Worm (Caenorhabditis elegans) whole organism, dauer: ENCODE results near the gene C16C8.7.
"Not testable (repeated sequence)": the region's sequence is repeated elsewhere in the genome, so short reads cannot be mapped to it uniquely, and the experiment has no call there.

Experiments used
- unc-62 ChIP-seq: sonication (generic microtip); optimal IDR thresholded peaks from 2 replicates; lab custom pipeline; 2017; ENCODE audit warnings: missing biosample characterization, missing genetic modification reagents, missing genetic modification characterization

Gene C16C8.7

DNA sequence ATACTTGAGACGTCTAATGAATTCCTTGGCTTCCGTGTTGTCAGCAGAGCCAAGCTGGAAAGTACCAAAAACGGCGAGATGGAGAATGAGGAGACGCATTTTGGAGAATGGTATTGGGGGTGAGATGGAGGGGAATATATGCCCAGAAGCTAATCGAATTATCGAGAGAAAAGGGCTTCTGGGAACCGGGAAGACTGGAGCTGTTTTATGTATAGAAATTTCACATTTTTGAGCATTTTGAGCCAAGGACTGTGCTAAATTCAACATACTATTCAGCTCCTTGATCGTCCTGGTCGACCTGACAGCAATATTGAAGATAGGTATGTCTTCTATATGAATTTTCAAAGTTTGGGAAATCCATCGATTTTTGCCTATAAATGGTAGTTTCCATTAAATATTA, at the start of gene C16C8.7:
C16C8.7 (minus strand) TSS at position 101 of the 400 bp plus-strand sequence.
- no peak for TF ChIP-seq unc-62 (GFP tag; lab: Kevin White, UChicago)

DNA sequence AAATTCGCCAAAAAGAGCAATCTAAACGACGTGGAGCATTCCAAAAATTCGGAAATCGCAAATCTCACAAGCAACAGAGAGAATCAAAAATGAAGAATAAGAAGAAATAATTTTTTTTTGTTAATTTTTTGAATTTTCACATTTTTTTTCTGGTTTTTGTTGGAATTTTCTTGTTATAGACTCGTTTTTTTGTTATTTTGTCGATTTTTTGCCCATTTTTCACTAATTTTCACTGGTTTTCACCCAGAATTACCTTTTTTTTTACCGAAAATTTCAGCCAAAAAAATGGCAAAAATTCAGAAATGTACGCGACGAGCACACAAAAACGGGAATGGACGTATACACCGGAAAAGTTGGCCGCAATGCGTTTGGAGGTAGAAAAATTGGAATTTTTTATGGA, 44.8 kb upstream of the C16C8.7 start, which contains the start of gene cyh-1:
cyh-1 (plus strand) TSS at position 301 of the 400 bp plus-strand sequence.
- TF ChIP-seq unc-62 (GFP tag; lab: Kevin White, UChicago), result no peak

DNA sequence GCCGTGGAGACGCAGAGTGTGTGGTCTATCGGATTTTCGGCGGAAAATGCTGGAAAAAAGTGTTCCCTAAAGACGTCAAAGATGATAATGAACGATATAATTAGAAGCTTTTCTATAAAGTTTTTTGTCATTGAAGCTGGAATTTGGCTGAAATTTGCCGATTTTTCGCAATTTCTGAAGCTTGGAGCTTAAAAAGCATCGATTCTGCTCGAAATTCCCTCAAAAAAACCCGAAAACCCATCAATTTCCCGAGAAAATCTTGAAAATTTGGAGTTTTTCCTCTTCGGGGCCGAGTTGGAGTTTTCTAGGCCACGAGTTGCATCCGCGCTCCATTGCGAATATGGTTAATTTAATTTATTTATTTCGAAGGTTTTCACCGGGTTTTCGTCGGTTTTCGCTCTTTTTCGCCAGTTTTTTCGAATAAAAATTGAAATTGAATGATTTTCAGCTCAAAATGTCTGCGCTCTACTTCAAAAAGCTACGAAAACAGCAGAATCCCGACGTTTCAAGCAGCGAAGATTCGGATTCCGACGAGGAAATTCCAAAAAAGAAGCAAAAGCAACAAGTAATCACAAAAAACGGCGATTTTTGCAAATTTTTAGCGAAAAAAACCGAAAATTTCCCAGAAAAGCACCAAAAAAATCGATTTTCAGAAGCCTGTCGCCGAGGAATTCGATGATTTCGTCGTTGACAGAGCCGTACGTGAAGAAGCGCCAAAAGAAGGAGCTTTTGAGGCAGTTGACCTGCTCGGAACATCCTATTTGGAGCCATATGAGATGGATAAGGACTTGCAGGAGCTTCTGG, 42.8 kb upstream of the C16C8.7 start, which contains the start of the genes col-71 and Y49F6B.2:
col-71 (minus strand) TSS at position 51 of the 804 bp plus-strand sequence.
Y49F6B.2 (plus strand) TSS at position 449 of the 804 bp plus-strand sequence.
- TF ChIP-seq unc-62 (GFP tag; lab: Kevin White, UChicago), result no peak

DNA sequence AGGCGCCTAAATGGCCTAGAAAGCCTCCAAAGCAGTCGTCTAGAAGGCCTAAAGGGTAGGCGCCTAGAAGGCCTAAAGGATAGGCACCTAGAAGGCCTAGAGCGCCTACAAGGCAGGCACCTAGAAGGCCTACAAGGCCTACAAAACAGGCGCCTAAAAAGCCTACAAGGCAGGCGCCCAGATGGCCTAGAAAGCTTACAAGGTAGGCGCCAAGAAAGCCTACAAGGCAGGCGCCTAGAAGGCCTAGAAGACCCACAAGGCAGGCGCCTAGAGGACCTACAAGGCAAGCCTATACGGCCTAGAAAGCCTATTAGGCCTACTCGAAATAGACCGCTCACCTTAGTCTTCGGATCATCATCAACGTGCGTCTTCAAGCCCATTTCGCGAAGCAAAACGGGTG, 42.1 kb upstream of the C16C8.7 start:
- no peak for TF ChIP-seq unc-62 (GFP tag; lab: Kevin White, UChicago)

DNA sequence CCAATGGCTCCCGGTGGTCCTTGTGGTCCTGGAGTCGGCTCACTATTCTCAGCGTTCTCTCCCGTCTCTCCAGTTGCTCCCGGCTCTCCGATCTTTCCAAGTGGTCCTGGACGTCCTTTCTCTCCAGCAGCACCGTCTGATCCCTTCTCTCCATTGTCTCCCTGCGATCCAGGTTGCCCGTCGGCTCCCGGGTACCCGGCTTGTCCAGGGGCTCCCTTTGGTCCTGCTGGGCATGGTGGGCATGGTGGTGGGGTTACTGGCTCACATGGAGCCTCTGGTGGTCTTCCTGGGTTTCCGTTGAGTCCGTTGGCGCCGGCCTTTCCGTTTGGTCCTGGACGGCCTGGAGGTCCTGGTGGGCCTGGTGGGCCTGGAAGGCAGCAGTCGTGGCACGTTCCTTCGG, 40.4 kb upstream of the C16C8.7 start:
- no peak for TF ChIP-seq unc-62 (GFP tag; lab: Kevin White, UChicago)

DNA sequence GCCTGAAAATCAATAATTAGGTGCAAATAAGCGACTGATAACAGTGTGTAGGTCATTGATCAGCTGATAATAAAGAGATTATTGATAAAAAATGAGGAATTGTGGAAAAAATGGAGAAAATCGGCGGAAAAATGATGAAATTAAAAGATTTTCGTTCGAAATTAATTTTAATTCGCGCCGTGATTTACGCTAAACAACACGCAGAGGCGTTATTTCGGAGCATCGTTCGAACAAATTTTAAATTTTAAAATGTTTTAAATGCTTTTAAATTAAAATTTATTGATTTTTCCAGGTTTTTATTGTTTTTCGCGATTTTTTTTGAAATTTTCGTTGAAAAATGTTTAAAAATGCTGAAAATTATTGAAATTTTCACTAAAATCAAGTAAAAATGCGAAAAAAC, 39.4 kb upstream of the C16C8.7 start, which contains the start of gene Y49F6B.9:
Y49F6B.9 (minus strand) TSS at position 2 of the 400 bp plus-strand sequence.
- TF ChIP-seq unc-62 (GFP tag; lab: Kevin White, UChicago), result no peak

DNA sequence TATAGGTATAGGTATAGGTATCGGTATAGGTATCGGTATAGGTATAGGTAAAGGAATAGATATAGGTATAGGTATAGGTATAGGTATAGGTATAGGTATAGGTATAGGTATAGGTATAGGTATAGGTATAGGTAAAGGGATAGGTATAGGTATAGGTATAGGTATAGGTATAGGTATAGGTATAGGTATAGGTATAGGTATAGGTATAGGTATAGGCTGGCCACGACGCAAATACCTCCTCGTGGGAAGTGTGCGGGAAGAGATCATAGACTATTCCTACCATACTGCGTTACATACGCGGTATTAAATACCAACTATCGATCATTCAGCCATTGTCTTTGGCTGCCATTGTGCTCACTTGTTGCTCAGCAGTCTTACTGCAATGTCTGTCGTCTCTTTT, 30.8 kb upstream of the C16C8.7 start, which contains the start of gene fbxb-112:
fbxb-112 (plus strand) TSS at position 301 of the 400 bp plus-strand sequence.
- not testable (repeated sequence) for TF ChIP-seq unc-62 (GFP tag; lab: Kevin White, UChicago)

DNA sequence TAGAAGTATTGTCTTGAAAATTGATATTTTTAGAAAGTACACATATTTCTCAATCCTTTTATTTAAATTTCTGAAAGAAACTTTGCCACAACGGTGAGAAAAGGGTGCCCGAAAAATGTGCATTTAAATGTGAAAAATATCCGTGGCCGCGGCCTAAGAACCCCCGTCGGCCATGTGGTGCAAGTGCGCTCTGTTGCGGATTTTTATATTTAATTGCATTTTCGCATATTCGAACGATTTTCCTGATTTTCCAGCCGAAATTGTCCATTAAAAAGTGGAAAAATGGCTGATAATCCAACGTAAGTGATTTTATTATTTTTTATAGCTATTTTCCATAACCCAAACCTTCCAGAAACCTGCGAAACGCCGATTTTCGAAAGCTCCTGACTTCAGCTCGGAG, 22.3 kb upstream of the C16C8.7 start, which contains the start of gene smu-2:
smu-2 (plus strand) TSS at position 178 of the 400 bp plus-strand sequence.
- no peak for TF ChIP-seq unc-62 (GFP tag; lab: Kevin White, UChicago)

DNA sequence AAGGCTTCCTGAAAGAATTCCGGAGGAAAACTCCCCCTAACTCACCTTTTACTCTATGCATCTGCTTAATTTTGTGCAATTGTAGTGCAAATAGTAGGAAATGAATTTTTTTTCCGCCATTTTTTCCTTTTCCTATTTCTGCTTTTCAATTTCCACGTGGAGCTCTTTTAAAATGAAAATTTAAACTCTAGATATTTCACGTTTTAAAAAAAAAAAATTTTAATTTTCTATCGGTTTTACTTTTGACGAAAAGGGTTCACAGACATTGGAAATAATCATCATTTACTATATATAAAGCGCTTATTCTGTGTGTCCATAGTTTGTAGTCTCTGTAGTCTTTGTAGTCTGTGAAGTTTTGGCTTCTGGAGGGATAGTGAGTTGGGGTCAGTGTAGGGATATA, 21.6 kb upstream of the C16C8.7 start, which contains the start of gene Y49F6B.8:
Y49F6B.8 (minus strand) TSS at position 101 of the 400 bp plus-strand sequence.
- no peak for TF ChIP-seq unc-62 (GFP tag; lab: Kevin White, UChicago)

DNA sequence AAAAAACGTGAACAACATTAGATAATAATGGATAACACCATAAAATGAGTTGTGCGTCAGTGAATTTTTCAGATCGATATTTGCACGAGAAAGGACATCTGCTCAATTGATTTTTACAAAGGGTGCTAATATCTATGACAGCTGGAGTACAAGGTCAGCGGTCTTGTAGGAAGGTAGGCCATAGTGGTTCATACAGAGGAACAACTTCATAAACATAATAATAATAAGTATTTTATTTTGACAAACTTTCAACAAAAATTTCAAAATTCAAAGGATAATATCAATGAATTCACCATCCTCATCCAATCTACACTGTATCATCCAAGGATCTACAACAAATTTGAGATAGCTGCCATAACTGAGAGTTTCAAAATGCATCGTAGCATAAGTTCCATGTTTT, 17.2 kb upstream of the C16C8.7 start, which contains the start of gene fbxb-104:
fbxb-104 (minus strand) TSS at position 101 of the 400 bp plus-strand sequence.
- TF ChIP-seq unc-62 (GFP tag; lab: Kevin White, UChicago), result no peak

DNA sequence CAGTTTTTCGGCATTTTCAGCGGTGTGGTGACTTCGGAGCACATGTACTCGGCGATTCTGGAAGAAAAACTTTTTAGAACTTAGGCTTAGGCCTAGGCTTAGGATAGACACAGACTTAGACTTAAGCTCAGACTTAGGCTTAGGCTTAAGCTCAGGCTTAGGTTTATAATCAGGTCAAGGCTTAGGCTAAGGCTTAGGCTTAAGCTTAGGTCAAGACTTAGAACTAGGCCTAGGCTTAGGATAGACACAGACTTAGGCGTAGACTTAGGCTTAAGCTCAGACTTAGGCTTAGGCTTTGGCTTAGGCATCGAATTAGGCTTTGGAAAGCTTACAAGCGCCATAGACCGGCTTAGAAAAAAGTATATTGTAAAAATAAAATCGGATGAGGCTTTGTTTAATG, 16.6 kb upstream of the C16C8.7 start:
- no peak for TF ChIP-seq unc-62 (GFP tag; lab: Kevin White, UChicago)

DNA sequence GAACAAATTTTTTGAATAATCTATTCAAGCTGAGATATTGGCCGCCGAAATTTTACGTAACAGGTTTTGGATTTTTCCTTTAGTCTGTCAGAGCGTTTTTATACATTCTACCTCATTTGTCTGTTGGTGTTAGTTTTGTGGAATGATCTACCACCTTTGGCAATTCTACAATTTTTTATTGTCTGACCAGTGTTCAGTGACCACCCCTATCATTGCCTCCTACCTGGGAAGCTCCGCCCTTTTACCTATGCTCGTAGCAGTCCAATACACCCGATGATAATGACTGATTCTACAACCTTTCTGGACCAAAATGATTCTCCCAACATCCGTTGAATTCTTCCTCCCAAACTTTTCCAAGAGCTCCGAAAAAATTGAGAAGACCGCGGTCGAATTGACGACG, 13.8 kb upstream of the C16C8.7 start, which contains the start of gene sdz-32:
sdz-32 (plus strand) TSS at position 301 of the 400 bp plus-strand sequence.
- no peak for TF ChIP-seq unc-62 (GFP tag; lab: Kevin White, UChicago)

DNA sequence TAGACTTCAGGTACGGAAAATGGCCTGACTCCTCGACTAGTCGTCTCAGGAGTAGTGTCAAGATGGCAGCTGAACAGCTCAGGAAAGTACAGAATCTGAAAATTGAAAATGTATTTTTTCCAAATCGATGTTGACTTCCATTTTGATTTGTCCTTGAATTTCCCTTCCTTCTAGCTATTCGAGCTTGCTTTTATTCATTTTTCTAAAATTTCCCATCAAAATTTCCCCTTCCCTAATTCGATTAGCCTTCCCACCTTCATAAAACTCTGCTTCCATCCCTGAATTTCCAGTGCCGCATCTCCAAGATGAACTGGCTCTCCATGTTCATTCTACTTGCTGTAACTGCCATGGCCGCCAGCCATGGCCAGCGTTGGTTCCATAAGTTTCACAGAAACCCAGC, 12.9 kb upstream of the C16C8.7 start, which contains the start of gene Y49F6B.6:
Y49F6B.6 (plus strand) TSS at position 301 of the 400 bp plus-strand sequence.
- no peak for TF ChIP-seq unc-62 (GFP tag; lab: Kevin White, UChicago)

DNA sequence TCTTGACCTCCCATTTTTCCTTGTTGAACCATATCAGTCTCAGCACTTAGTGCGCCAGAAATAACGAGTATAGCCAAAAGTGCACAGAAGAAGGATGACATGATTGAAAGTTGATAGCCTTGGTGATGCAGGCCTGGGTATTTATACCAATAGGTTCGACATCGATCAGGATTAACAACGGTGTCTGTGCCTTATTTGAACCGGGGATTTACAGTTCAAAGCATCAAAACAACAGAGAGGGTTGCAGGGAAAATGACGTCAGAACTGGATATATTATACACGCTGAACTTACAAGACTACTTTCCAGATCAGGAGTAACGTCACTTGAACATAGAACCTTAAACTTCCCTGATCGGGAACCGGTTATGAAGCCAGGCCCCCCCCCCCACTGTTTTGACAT, 12.4 kb upstream of the C16C8.7 start, which contains the start of gene Y49F6B.12:
Y49F6B.12 (minus strand) TSS at position 101 of the 400 bp plus-strand sequence.
- no peak for TF ChIP-seq unc-62 (GFP tag; lab: Kevin White, UChicago)

DNA sequence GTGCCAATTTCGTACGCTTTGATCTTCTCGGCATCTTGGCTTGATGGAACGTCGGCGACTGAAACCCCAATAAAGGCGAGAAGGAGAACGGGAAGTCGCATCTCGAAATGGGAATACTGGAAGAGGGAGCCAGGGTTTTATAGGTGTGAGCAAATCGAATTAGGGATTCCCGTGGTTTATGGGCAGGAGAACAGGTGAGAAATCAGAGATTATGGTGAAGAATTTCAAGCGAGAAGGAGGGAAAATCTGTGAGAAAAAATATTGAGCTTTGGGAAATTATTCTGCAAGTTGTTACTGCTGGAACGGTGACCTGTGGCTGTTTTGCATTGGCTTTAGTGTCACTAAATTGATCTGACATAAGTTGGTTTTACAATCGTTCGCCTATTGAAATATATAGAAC, 11.7 kb upstream of the C16C8.7 start, which contains the start of gene Y49F6B.13:
Y49F6B.13 (minus strand) TSS at position 101 of the 400 bp plus-strand sequence.
- no peak for TF ChIP-seq unc-62 (GFP tag; lab: Kevin White, UChicago)

DNA sequence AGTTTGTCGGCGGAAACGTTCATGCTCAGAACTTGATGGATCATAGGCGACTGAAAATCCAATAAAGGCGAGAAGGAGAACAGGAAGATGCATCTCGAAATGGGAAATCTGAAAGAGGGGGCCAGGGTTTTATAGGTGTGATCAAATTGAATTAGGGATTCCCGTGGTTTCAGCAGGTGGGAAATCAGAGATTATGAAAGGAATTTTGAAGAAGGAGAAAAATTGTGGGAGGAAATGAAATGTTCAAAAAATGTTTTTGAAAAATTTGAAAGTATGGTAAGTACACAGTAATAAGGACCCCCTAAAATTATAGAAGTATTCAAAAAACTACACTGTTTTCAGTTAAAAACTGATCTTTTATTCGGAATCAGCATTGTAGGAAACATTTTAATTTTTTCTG, 10.6 kb upstream of the C16C8.7 start, which contains the start of gene Y49F6B.20:
Y49F6B.20 (minus strand) TSS at position 101 of the 400 bp plus-strand sequence.
- TF ChIP-seq unc-62 (GFP tag; lab: Kevin White, UChicago), result no peak
